Worm (Caenorhabditis elegans): ENCODE data around the gene adt-2.

ce11 chrX:7536869-7537268 lies 49.1 kb upstream of the adt-2 start:
- TF ChIP-seq R02D3.7 (tag; optimal IDR thresholded peaks at IDR 0.05), result no peak
- no peak for TF ChIP-seq ceh-28 (tag; optimal IDR thresholded peaks at IDR 0.05)

Measured in whole organism, L3 larva.